Fruit fly (Drosophila melanogaster) S2 (cell line): ENCODE data around the gene CG34057.

Experiments used
- CG8478 ChIP-seq: fragments of >200 bp; optimal IDR thresholded peaks from 2 replicates; lab custom pipeline; 2018
- CTCF ChIP-seq, 2 experiments: fragments of >200 bp; optimal IDR thresholded peaks; 2 replicates each; lab custom pipeline; 2018

DNA sequence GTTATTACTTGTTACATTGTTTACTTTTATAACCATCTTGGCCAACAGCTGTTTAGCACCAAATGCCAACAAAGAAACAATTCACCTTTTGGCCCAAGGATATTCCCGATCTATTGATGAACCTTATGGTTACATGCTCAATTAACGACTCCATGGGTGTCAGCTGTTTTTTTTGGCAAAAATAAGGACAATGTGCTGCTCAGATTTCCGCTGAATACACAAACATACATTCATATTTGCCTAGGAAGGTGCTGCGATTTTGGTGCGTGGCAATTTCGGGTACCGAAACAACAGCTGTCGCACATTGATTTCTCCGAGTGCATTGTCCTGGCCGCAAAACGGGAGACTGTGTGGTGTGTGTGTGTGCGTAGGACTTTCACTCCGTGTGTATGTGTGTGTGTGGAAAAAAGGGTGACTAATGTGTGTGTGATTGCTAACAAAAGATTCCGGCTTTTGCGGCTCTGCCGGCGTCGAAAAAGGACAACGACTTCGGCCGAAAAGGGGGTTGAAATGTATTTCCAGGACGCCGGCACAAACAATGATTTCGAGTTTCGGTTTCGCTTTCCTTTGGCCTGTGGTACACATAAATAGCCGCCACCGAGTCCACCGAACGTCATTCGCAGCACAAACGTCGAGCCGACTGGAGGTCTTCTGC, 11.5 kb downstream of the CG34057 start, which contains the start of gene nerfin-1:
- no peak for TF ChIP-seq CG8478 (lab: Kevin White, UChicago)
- no peak for TF ChIP-seq CTCF (optimal IDR thresholded peaks at IDR 0.05; lab: Kevin White, UChicago)
